Worm (Caenorhabditis elegans) whole organism, L4 larva: ENCODE data around the gene vars-1.

Source experiments
- F10B5.3 ChIP-seq: sonication (generic microtip); optimal IDR thresholded peaks from 2 replicates; lab custom pipeline; 2016; ENCODE audit warnings: mild to moderate bottlenecking, missing genetic modification characterization, missing compliant biosample characterization
- ZK546.5 ChIP-seq, 2 experiments: sonication (generic microtip); optimal IDR thresholded peaks; 2 replicates each; lab custom pipeline; 2017; ENCODE audit warnings: missing biosample characterization in 2 of 2, missing genetic modification characterization in 2 of 2
- fos-1 ChIP-seq: fragments of 150-350 bp; optimal IDR thresholded peaks from 2 replicates; lab custom pipeline; 2014; ENCODE audit warnings: missing biosample characterization, missing genetic modification characterization
- lin-39 ChIP-seq: fragments of 150-350 bp; optimal IDR thresholded peaks from 2 replicates; lab custom pipeline; 2014; ENCODE audit warnings: missing biosample characterization, missing genetic modification reagents, missing genetic modification characterization
- lsy-2 ChIP-seq, 2 experiments: fragments of 150-350 bp in 1 of 2; sonication (generic microtip) in 1 of 2; optimal IDR thresholded peaks; 2 replicates each; lab custom pipeline; 2014 to 2017; ENCODE audit warnings: missing biosample characterization in 2 of 2, missing genetic modification characterization in 2 of 2
- mep-1 ChIP-seq: fragments of 150-350 bp; sonication (generic microtip); optimal IDR thresholded peaks from 3 replicates; lab custom pipeline; 2014; ENCODE audit warnings: missing biosample characterization, missing genetic modification characterization
- nhr-102 ChIP-seq: sonication (generic microtip); optimal IDR thresholded peaks from 2 replicates; lab custom pipeline; 2016; ENCODE audit warnings: mild to moderate bottlenecking, missing genetic modification characterization, moderate library complexity, missing compliant biosample characterization
- nhr-237 ChIP-seq: sonication (generic microtip); optimal IDR thresholded peaks from 2 replicates; lab custom pipeline; 2017; ENCODE audit warnings: missing biosample characterization, missing genetic modification characterization
- nhr-42 ChIP-seq: fragments of 200-800 bp; sonication (Bioruptor generic); IDR thresholded peaks from 2 replicates; pipeline ENCODE4 v1.3.6; 2022; ENCODE audit warnings: missing genetic modification characterization, missing compliant biosample characterization
- nhr-77 ChIP-seq: fragments of 150-350 bp; optimal IDR thresholded peaks from 2 replicates; lab custom pipeline; 2014; ENCODE audit warnings: missing biosample characterization, missing genetic modification characterization

ce11 chrV:8026343-8026742 is 4.9 kb upstream of the vars-1 start, which contains the start of gene F43H9.4:
- TF ChIP-seq nhr-77 (tag; lab: Kevin White, UChicago) (no peak), ZK546.5 (tag; optimal IDR thresholded peaks at IDR 0.05; lab: Kevin White, UChicago) (no peak), fos-1 (tag; lab: Kevin White, UChicago) (no peak), mep-1 (tag; lab: Kevin White, UChicago) (peak; percentile 9), lin-39 (no peak), nhr-237 (tag; lab: Kevin White, UChicago) (no peak), lsy-2 (tag; optimal IDR thresholded peaks at IDR 0.05; lab: Kevin White, UChicago) (no peak), nhr-102 (no peak), nhr-42 (GFP tag; lab: Robert Waterston, UW) (no peak), F10B5.3 (no peak)
